Worm (Caenorhabditis elegans) whole organism, L3 larva: ENCODE results near the gene gst-1.

ENCODE experiments used
- R02D3.7 ChIP-seq: fragments of 150-350 bp; optimal IDR thresholded peaks from 2 replicates; lab custom pipeline; 2014; ENCODE audit warnings: missing biosample characterization, missing genetic modification characterization
- aly-2 ChIP-seq: fragments of 150-350 bp; optimal IDR thresholded peaks from 2 replicates; lab custom pipeline; 2014; ENCODE audit warnings: missing biosample characterization, missing genetic modification characterization
- ama-1 ChIP-seq: fragments of 150-350 bp; optimal IDR thresholded peaks from 2 replicates; lab custom pipeline; 2018
- ceh-28 ChIP-seq: fragments of 150-350 bp; optimal IDR thresholded peaks from 2 replicates; lab custom pipeline; 2014; ENCODE audit warnings: missing biosample characterization, missing genetic modification reagents, missing genetic modification characterization
- ceh-82 ChIP-seq: fragments of 150-350 bp; optimal IDR thresholded peaks from 2 replicates; lab custom pipeline; 2014; ENCODE audit warnings: missing biosample characterization, missing genetic modification characterization
- egl-27 ChIP-seq: sonication (generic microtip); optimal IDR thresholded peaks from 4 replicates; lab custom pipeline; 2017; ENCODE audit warnings: missing biosample characterization, missing genetic modification reagents, missing genetic modification characterization
- egl-5 ChIP-seq: fragments of 150-350 bp; optimal IDR thresholded peaks from 2 replicates; lab custom pipeline; 2017; ENCODE audit warnings: missing biosample characterization, missing genetic modification reagents, missing genetic modification characterization, inconsistent platforms
- elt-1 ChIP-seq: fragments of 150-350 bp; optimal IDR thresholded peaks from 2 replicates; lab custom pipeline; 2014; ENCODE audit warnings: missing biosample characterization, missing genetic modification characterization
- elt-2 ChIP-seq: sonication (generic microtip); optimal IDR thresholded peaks from 2 replicates; lab custom pipeline; 2016; ENCODE audit warnings: missing genetic modification reagents, mild to moderate bottlenecking, missing genetic modification characterization, missing compliant biosample characterization
- elt-3 ChIP-seq, 3 experiments: fragments of 150-350 bp in 1 of 3; sonication (generic microtip) in 2 of 3; optimal IDR thresholded peaks; 2 replicates in 2 of 3; 4 replicates in 1 of 3; lab custom pipeline; 2014 to 2017; ENCODE audit warnings: missing biosample characterization in 3 of 3, missing genetic modification characterization in 3 of 3
- eor-1 ChIP-seq, 2 experiments: fragments of 150-350 bp; optimal IDR thresholded peaks; 2 replicates each; lab custom pipeline; 2014 to 2018; ENCODE audit warnings: missing biosample characterization in 2 of 2, missing genetic modification characterization in 2 of 2
- fkh-10 ChIP-seq: sonication (generic microtip); optimal IDR thresholded peaks from 2 replicates; lab custom pipeline; 2017; ENCODE audit warnings: missing biosample characterization, missing genetic modification reagents, missing genetic modification characterization
- fos-1 ChIP-seq: fragments of 150-350 bp; optimal IDR thresholded peaks from 2 replicates; lab custom pipeline; 2014; ENCODE audit warnings: missing biosample characterization, missing genetic modification characterization
- jun-1 ChIP-seq: fragments of 150-350 bp; optimal IDR thresholded peaks from 2 replicates; lab custom pipeline; 2014; ENCODE audit warnings: missing biosample characterization, missing genetic modification reagents, missing genetic modification characterization
- lin-15B ChIP-seq: fragments of 150-350 bp; optimal IDR thresholded peaks from 2 replicates; lab custom pipeline; 2014; ENCODE audit warnings: missing biosample characterization, missing genetic modification characterization
- lin-39 ChIP-seq: fragments of 150-350 bp; optimal IDR thresholded peaks from 2 replicates; lab custom pipeline; 2018; ENCODE audit warnings: missing biosample characterization, missing genetic modification reagents, missing genetic modification characterization
- lsy-12 ChIP-seq: sonication (generic microtip); optimal IDR thresholded peaks from 2 replicates; lab custom pipeline; 2016; ENCODE audit warnings: mild to moderate bottlenecking, missing genetic modification characterization, missing compliant biosample characterization
- mdl-1 ChIP-seq: fragments of 150-350 bp; optimal IDR thresholded peaks from 2 replicates; lab custom pipeline; 2014; ENCODE audit warnings: missing biosample characterization, missing genetic modification characterization
- mml-1 ChIP-seq: fragments of 150-350 bp; sonication (generic microtip); optimal IDR thresholded peaks from 3 replicates; lab custom pipeline; 2014; ENCODE audit warnings: missing biosample characterization, missing genetic modification characterization
- nfya-1 ChIP-seq: sonication (generic microtip); optimal IDR thresholded peaks from 2 replicates; lab custom pipeline; 2017; ENCODE audit warnings: missing genetic modification characterization, mild to moderate bottlenecking, missing compliant biosample characterization, antibody characterized with exemption, moderate library complexity; ENCODE audit not compliant: insufficient read depth
- nhr-11 ChIP-seq: fragments of 150-350 bp; optimal IDR thresholded peaks from 2 replicates; lab custom pipeline; 2014; ENCODE audit warnings: missing biosample characterization, missing genetic modification characterization
- nhr-28 ChIP-seq: fragments of 150-350 bp; optimal IDR thresholded peaks from 2 replicates; lab custom pipeline; 2014; ENCODE audit warnings: missing biosample characterization, missing genetic modification characterization
- nhr-43 ChIP-seq: sonication (generic microtip); optimal IDR thresholded peaks from 2 replicates; lab custom pipeline; 2016; ENCODE audit warnings: mild to moderate bottlenecking, missing genetic modification characterization, missing compliant biosample characterization; ENCODE audit not compliant: poor library complexity, severe bottlenecking
- nhr-67 ChIP-seq: fragments of 150-350 bp; optimal IDR thresholded peaks from 2 replicates; lab custom pipeline; 2014; ENCODE audit warnings: missing biosample characterization, missing genetic modification characterization
- nhr-76 ChIP-seq: fragments of 150-350 bp; sonication (generic microtip); optimal IDR thresholded peaks from 5 replicates; lab custom pipeline; 2014; ENCODE audit warnings: missing biosample characterization, missing genetic modification characterization
- nhr-77 ChIP-seq: fragments of 150-350 bp; optimal IDR thresholded peaks from 2 replicates; lab custom pipeline; 2014; ENCODE audit warnings: missing biosample characterization, missing genetic modification characterization
- pha-4 ChIP-seq: fragments of 150-350 bp; optimal IDR thresholded peaks from 2 replicates; lab custom pipeline; 2014; ENCODE audit warnings: missing biosample characterization, missing genetic modification reagents, missing genetic modification characterization
- pqm-1 ChIP-seq: fragments of 150-350 bp; optimal IDR thresholded peaks from 2 replicates; lab custom pipeline; 2017; ENCODE audit warnings: missing biosample characterization, missing genetic modification characterization, inconsistent platforms
- sea-2 ChIP-seq: fragments of 150-350 bp; sonication (generic microtip); optimal IDR thresholded peaks from 4 replicates; lab custom pipeline; 2014; ENCODE audit warnings: missing biosample characterization, missing genetic modification reagents, missing genetic modification characterization
- snpc-4 ChIP-seq: fragments of 150-350 bp; optimal IDR thresholded peaks from 2 replicates; lab custom pipeline; 2014; ENCODE audit warnings: missing biosample characterization, missing genetic modification characterization
- tbx-2 ChIP-seq: sonication (generic microtip); optimal IDR thresholded peaks from 2 replicates; lab custom pipeline; 2016; ENCODE audit warnings: mild to moderate bottlenecking, missing genetic modification characterization, missing compliant biosample characterization
- unc-39 ChIP-seq: sonication (generic microtip); optimal IDR thresholded peaks from 4 replicates; lab custom pipeline; 2017; ENCODE audit warnings: missing biosample characterization, missing genetic modification characterization
- unc-62 ChIP-seq: fragments of 150-350 bp; sonication (generic microtip); optimal IDR thresholded peaks from 4 replicates; lab custom pipeline; 2014; ENCODE audit warnings: missing biosample characterization, missing genetic modification reagents, missing genetic modification characterization
- zag-1 ChIP-seq: fragments of 150-350 bp; optimal IDR thresholded peaks from 2 replicates; lab custom pipeline; 2014; ENCODE audit warnings: missing biosample characterization, missing genetic modification characterization
- ztf-11 ChIP-seq: fragments of 150-350 bp; optimal IDR thresholded peaks from 2 replicates; lab custom pipeline; 2014; ENCODE audit warnings: missing biosample characterization, missing genetic modification characterization
- ztf-4 ChIP-seq: fragments of 150-350 bp; optimal IDR thresholded peaks from 2 replicates; lab custom pipeline; 2014; ENCODE audit warnings: missing biosample characterization, missing genetic modification characterization

The gst-1 gene

ce11 chrIII:9053740-9054252, 5.3 kb upstream of the gst-1 start, which contains the start of gene R107.5 (continued):
- TF ChIP-seq pha-4, result peak; percentile 80
- peak; percentile 30 for TF ChIP-seq egl-27 (tag; lab: Kevin White, UChicago)
- peak; percentile 41 for TF ChIP-seq fos-1 (tag; lab: Kevin White, UChicago)
- TF ChIP-seq ztf-4 (tag; lab: Kevin White, UChicago), result peak; percentile 27
- no peak for TF ChIP-seq unc-39
- peak; percentile 80 for TF ChIP-seq sea-2 (GFP tag; lab: Kevin White, UChicago)
- peak; percentile 56 for TF ChIP-seq mml-1 (tag; lab: Kevin White, UChicago)
- TF ChIP-seq unc-62 (GFP tag; lab: Kevin White, UChicago), result no peak
- peak; percentile 96 for TF ChIP-seq nfya-1
- TF ChIP-seq egl-5, result peak; percentile 90
- TF ChIP-seq ceh-82 (tag; lab: Kevin White, UChicago), result no peak
- TF ChIP-seq nhr-28 (tag; lab: Kevin White, UChicago), result no peak
- TF ChIP-seq nhr-76 (tag; lab: Kevin White, UChicago), result no peak
- peak; percentile 62 for TF ChIP-seq R02D3.7 (tag; lab: Kevin White, UChicago)
- no peak for TF ChIP-seq zag-1 (tag; lab: Kevin White, UChicago)
- TF ChIP-seq fkh-10, result peak; percentile 49
- TF ChIP-seq lsy-12 (tag; lab: Kevin White, UChicago), result peak; percentile 99
- peak; percentile 80 for TF ChIP-seq ceh-28 (tag; lab: Kevin White, UChicago)
- no peak for TF ChIP-seq eor-1 (tag; optimal IDR thresholded peaks at IDR 0.05; lab: Kevin White, UChicago)
- TF ChIP-seq elt-1 (tag; lab: Kevin White, UChicago), result peak; percentile 16
- TF ChIP-seq ztf-11 (tag; lab: Kevin White, UChicago), result no peak

ce11 chrIII:9054414-9055147, 4.5 kb upstream of the gst-1 start, which contains the start of gene cls-2:
Gene cls-2, plus strand, starts transcription at chrIII:9055048.
- no peak for TF ChIP-seq nhr-67
- no peak for TF ChIP-seq lsy-12 (tag; lab: Kevin White, UChicago)
- TF ChIP-seq nhr-76 (tag; lab: Kevin White, UChicago), result no peak
- TF ChIP-seq tbx-2 (tag; lab: Kevin White, UChicago), result no peak
- no peak for TF ChIP-seq nhr-11 (tag; lab: Kevin White, UChicago)
- TF ChIP-seq lin-15B (tag; lab: Kevin White, UChicago), result peak; percentile 29
- TF ChIP-seq, all 47 proteins: peak for 1

DNA sequence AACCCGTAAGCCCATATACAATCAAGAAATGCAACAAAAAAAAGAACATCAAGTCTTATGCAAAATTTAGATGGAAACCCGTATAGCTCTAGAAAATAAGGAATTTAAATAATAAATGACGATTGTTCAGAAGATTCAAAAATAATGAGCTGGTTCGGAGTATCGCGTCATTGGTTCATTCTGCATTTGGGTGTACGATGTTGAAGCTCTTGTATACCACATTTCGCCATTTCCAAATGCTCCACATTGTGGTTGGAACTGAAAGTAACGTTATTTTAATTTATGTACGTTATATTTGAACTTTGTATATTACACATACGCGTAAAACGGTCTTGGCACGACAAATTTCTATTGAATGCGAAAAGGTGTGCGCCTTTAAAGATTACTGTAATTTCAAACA, 1.1 kb downstream of the gst-1 start:
- TF ChIP-seq ama-1 (peak; percentile 17), nhr-67 (no peak), nfya-1 (no peak), elt-2 (peak; percentile 17), mdl-1 (tag; lab: Kevin White, UChicago) (no peak), nhr-77 (tag; lab: Kevin White, UChicago) (peak; percentile 50), fos-1 (tag; lab: Kevin White, UChicago) (peak; percentile 38), ceh-28 (tag; lab: Kevin White, UChicago) (no peak), unc-39 (no peak), pha-4 (peak; percentile 3)

DNA sequence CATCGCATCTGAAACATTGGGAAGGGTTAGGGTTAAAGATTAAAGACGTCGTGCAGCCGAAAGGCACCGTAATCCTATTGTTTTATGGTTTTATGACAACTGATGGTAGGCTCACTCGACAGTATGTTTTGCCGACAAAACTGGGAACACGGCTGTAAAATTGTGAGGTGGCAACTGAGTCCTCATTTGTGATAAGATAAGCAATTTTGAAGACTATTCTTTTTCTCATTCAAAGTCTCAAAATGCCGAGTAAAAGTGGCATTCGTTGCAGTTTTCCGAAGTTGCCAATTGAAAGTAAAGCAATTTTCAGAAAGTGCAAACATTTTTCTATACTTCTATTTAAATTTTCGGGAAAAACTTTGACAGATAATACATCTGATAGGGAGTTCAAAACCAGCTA, 10.6 kb downstream of the gst-1 start:
- TF ChIP-seq fos-1 (tag; lab: Kevin White, UChicago) (no peak), pqm-1 (peak; percentile 4), elt-2 (peak; percentile 55)

ce11 chrIII:9071372-9071771, 12.2 kb downstream of the gst-1 start, which contains the start of gene lin-12:
Gene lin-12, minus strand, starts transcription at chrIII:9071472.
- TF ChIP-seq ama-1 (no peak), jun-1 (no peak), ztf-11 (tag; lab: Kevin White, UChicago) (no peak), mdl-1 (tag; lab: Kevin White, UChicago) (no peak), unc-39 (no peak), nhr-43 (no peak), lin-39 (no peak), fkh-10 (no peak), aly-2 (tag; lab: Kevin White, UChicago) (no peak), ceh-82 (tag; lab: Kevin White, UChicago) (no peak), pqm-1 (no peak), lin-15B (tag; lab: Kevin White, UChicago) (no peak), elt-2 (no peak), snpc-4 (tag; lab: Kevin White, UChicago) (no peak), fos-1 (tag; lab: Kevin White, UChicago) (no peak), nhr-76 (tag; lab: Kevin White, UChicago) (no peak), elt-3 (tag; optimal IDR thresholded peaks at IDR 0.05; lab: Kevin White, UChicago) (no peak), R02D3.7 (tag; lab: Kevin White, UChicago) (no peak)
- TF ChIP-seq, all 47 proteins: peak for 0
